Worm (Caenorhabditis elegans) whole organism, young adult: Measurements from ENCODE around the gene B0273.115.
A peak's percentile ranks its signal among the peaks of the same experiment; 100 is the strongest.

Experiments used
- B0019.2 ChIP-seq: fragments of 200-800 bp; sonication (Bioruptor generic); conservative IDR thresholded peaks from 2 replicates; pipeline ENCODE4 v1.3.6; 2022; ENCODE audit warnings: missing genetic modification reagents, missing genetic modification characterization, missing compliant biosample characterization
- B0336.3 ChIP-seq: fragments of 200-800 bp; sonication (Bioruptor generic); IDR thresholded peaks from 2 replicates; pipeline ENCODE4 v1.3.6; 2022; ENCODE audit warnings: missing genetic modification characterization, missing compliant biosample characterization
- C17E4.6 ChIP-seq: fragments of 200-800 bp; sonication (Bioruptor generic); IDR thresholded peaks from 2 replicates; pipeline ENCODE4 v1.3.6; 2022; ENCODE audit warnings: missing genetic modification reagents, missing genetic modification characterization, missing compliant biosample characterization
- D2030.7 ChIP-seq: fragments of 200-800 bp; sonication (Bioruptor generic); IDR thresholded peaks from 2 replicates; pipeline ENCODE4 v1.3.6; 2022; ENCODE audit warnings: missing genetic modification reagents, missing genetic modification characterization, missing compliant biosample characterization
- F10E7.11 ChIP-seq: sonication (generic microtip); optimal IDR thresholded peaks from 2 replicates; lab custom pipeline; 2017; ENCODE audit warnings: mild to moderate bottlenecking, missing genetic modification characterization, moderate library complexity, missing compliant biosample characterization
- F22D6.2 ChIP-seq: sonication (generic microtip); optimal IDR thresholded peaks from 2 replicates; lab custom pipeline; 2016; ENCODE audit warnings: mild to moderate bottlenecking, missing genetic modification characterization, missing compliant biosample characterization
- F33H1.4 ChIP-seq: fragments of 200-800 bp; sonication (Bioruptor generic); IDR thresholded peaks from 2 replicates; pipeline ENCODE4 v1.3.6; 2022; ENCODE audit warnings: missing genetic modification reagents, missing genetic modification characterization, missing compliant biosample characterization
- F37B4.10 ChIP-seq: fragments of 200-800 bp; sonication (Bioruptor generic); IDR thresholded peaks from 2 replicates; pipeline ENCODE4 v1.3.6; 2022; ENCODE audit warnings: missing genetic modification characterization, missing compliant biosample characterization
- F49E8.2 ChIP-seq: sonication (generic microtip); optimal IDR thresholded peaks from 3 replicates; lab custom pipeline; 2017; ENCODE audit warnings: missing genetic modification characterization, mild to moderate bottlenecking, missing compliant biosample characterization, antibody characterized with exemption, moderate library complexity; ENCODE audit not compliant: insufficient read depth
- F55B11.4 ChIP-seq: sonication (generic microtip); optimal IDR thresholded peaks from 2 replicates; lab custom pipeline; 2016; ENCODE audit warnings: missing compliant biosample characterization, missing genetic modification characterization, borderline replicate concordance; ENCODE audit not compliant: insufficient read depth
- K11D2.4 ChIP-seq: fragments of 200-800 bp; sonication (Bioruptor generic); IDR thresholded peaks from 2 replicates; pipeline ENCODE4 v1.3.6; 2022; ENCODE audit warnings: missing genetic modification reagents, missing genetic modification characterization, missing compliant biosample characterization
- K12H6.12 ChIP-seq: fragments of 200-800 bp; sonication (Bioruptor generic); optimal IDR thresholded peaks from 2 replicates; lab custom pipeline; 2018; ENCODE audit warnings: mild to moderate bottlenecking, missing genetic modification characterization, missing compliant biosample characterization
- T07F8.4 ChIP-seq: sonication (generic microtip); optimal IDR thresholded peaks from 2 replicates; lab custom pipeline; 2016; ENCODE audit warnings: mild to moderate bottlenecking, missing genetic modification characterization, moderate library complexity, missing compliant biosample characterization
- Y53F4B.3 ChIP-seq: fragments of 200-800 bp; sonication (Bioruptor generic); IDR thresholded peaks from 2 replicates; pipeline ENCODE4 v1.3.6; 2022; ENCODE audit warnings: missing genetic modification reagents, missing genetic modification characterization, missing compliant biosample characterization
- Y53G8AR.9 ChIP-seq: fragments of 200-800 bp; sonication (Bioruptor generic); conservative IDR thresholded peaks from 2 replicates; pipeline ENCODE4 v1.3.6; 2022; ENCODE audit warnings: missing genetic modification reagents, missing genetic modification characterization, missing compliant biosample characterization
- Y79H2A.3 ChIP-seq: fragments of 200-800 bp; sonication (Bioruptor generic); conservative IDR thresholded peaks from 2 replicates; pipeline ENCODE4 v1.3.6; 2022; ENCODE audit warnings: missing genetic modification reagents, missing genetic modification characterization, missing compliant biosample characterization
- ama-1 ChIP-seq, 3 experiments: fragments of 150-350 bp in 1 of 3; sonication (generic microtip) in 2 of 3; optimal IDR thresholded peaks; 2 replicates each; lab custom pipeline; 2014 to 2018; ENCODE audit warnings: missing biosample characterization in 2 of 3, missing genetic modification characterization in 2 of 3, missing genetic modification reagents in 2 of 3
- aptf-3 ChIP-seq: fragments of 200-800 bp; sonication (Bioruptor generic); IDR thresholded peaks from 2 replicates; pipeline ENCODE4 v1.3.6; 2022; ENCODE audit warnings: missing genetic modification characterization, missing compliant biosample characterization
- attf-3 ChIP-seq: fragments of 200-800 bp; sonication (Bioruptor generic); conservative IDR thresholded peaks from 2 replicates; pipeline ENCODE4 v1.3.6; 2022; ENCODE audit warnings: missing genetic modification reagents, missing genetic modification characterization, missing compliant biosample characterization
- ceh-40 ChIP-seq: fragments of 200-800 bp; sonication (Bioruptor generic); IDR thresholded peaks from 2 replicates; pipeline ENCODE4 v1.3.6; 2022; ENCODE audit warnings: missing genetic modification characterization, missing compliant biosample characterization
- ceh-58 ChIP-seq: fragments of 200-800 bp; sonication (Bioruptor generic); IDR thresholded peaks from 2 replicates; pipeline ENCODE4 v1.3.6; 2022; ENCODE audit warnings: missing genetic modification characterization, missing compliant biosample characterization
- ceh-91 ChIP-seq: fragments of 200-800 bp; sonication (Bioruptor generic); IDR thresholded peaks from 2 replicates; pipeline ENCODE4 v1.3.6; 2022; ENCODE audit warnings: missing genetic modification reagents, missing genetic modification characterization, missing compliant biosample characterization
- dox-1 ChIP-seq: fragments of 200-800 bp; sonication (Bioruptor generic); IDR thresholded peaks from 2 replicates; pipeline ENCODE4 v1.3.6; 2022; ENCODE audit warnings: missing genetic modification reagents, missing genetic modification characterization, missing compliant biosample characterization
- dpff-1 ChIP-seq: sonication (generic microtip); optimal IDR thresholded peaks from 2 replicates; lab custom pipeline; 2017; ENCODE audit warnings: mild to moderate bottlenecking, missing genetic modification characterization, missing compliant biosample characterization
- egrh-3 ChIP-seq: fragments of 200-800 bp; sonication (Bioruptor generic); IDR thresholded peaks from 2 replicates; pipeline ENCODE4 v1.3.6; 2022; ENCODE audit warnings: missing genetic modification reagents, missing genetic modification characterization, missing compliant biosample characterization
- hlh-12 ChIP-seq: sonication (generic microtip); optimal IDR thresholded peaks from 2 replicates; lab custom pipeline; 2016; ENCODE audit warnings: missing genetic modification characterization, missing compliant biosample characterization
- hlh-26 ChIP-seq: fragments of 200-800 bp; sonication (Bioruptor generic); conservative IDR thresholded peaks from 2 replicates; pipeline ENCODE4 v1.3.6; 2022; ENCODE audit warnings: missing genetic modification reagents, missing genetic modification characterization, missing compliant biosample characterization
- hmg-1.2 ChIP-seq: fragments of 200-800 bp; sonication (Bioruptor generic); IDR thresholded peaks from 2 replicates; pipeline ENCODE4 v1.3.6; 2022; ENCODE audit warnings: missing genetic modification reagents, missing genetic modification characterization, missing compliant biosample characterization
- hmg-20 ChIP-seq: fragments of 200-800 bp; sonication (Bioruptor generic); IDR thresholded peaks from 2 replicates; pipeline ENCODE4 v1.3.6; 2022; ENCODE audit warnings: missing genetic modification reagents, missing genetic modification characterization, missing compliant biosample characterization
- hsf-1 ChIP-seq: fragments of 200-800 bp; sonication (Bioruptor generic); IDR thresholded peaks from 2 replicates; pipeline ENCODE4 v1.3.6; 2022; ENCODE audit warnings: missing genetic modification reagents, missing genetic modification characterization, missing compliant biosample characterization
- lin-26 ChIP-seq: fragments of 200-800 bp; sonication (Bioruptor generic); IDR thresholded peaks from 2 replicates; pipeline ENCODE4 v1.3.6; 2022; ENCODE audit warnings: missing genetic modification reagents, missing genetic modification characterization, missing compliant biosample characterization
- lin-40 ChIP-seq: sonication (generic microtip); optimal IDR thresholded peaks from 2 replicates; lab custom pipeline; 2016; ENCODE audit warnings: missing genetic modification characterization, mild to moderate bottlenecking, missing compliant biosample characterization, missing genotype, missing genetic modification reagents
- madf-3 ChIP-seq: fragments of 200-800 bp; sonication (Bioruptor generic); IDR thresholded peaks from 2 replicates; pipeline ENCODE4 v1.3.6; 2022; ENCODE audit warnings: missing genetic modification reagents, missing genetic modification characterization, missing compliant biosample characterization
- madf-8 ChIP-seq: fragments of 200-800 bp; sonication (Bioruptor generic); conservative IDR thresholded peaks from 2 replicates; pipeline ENCODE4 v1.3.6; 2022; ENCODE audit warnings: missing genetic modification reagents, missing genetic modification characterization, missing compliant biosample characterization
- nhr-120 ChIP-seq: fragments of 200-800 bp; sonication (Bioruptor generic); IDR thresholded peaks from 2 replicates; pipeline ENCODE4 v1.3.6; 2022; ENCODE audit warnings: missing genetic modification characterization, missing compliant biosample characterization
- nhr-90 ChIP-seq: sonication (generic microtip); optimal IDR thresholded peaks from 2 replicates; lab custom pipeline; 2016; ENCODE audit warnings: missing genotype, mild to moderate bottlenecking, missing genetic modification characterization, missing compliant biosample characterization
- pha-4 ChIP-seq: fragments of 150-350 bp; sonication (generic microtip); optimal IDR thresholded peaks from 2 replicates; lab custom pipeline; 2014; ENCODE audit warnings: missing biosample characterization, missing genetic modification reagents, missing genetic modification characterization
- rcor-1 ChIP-seq: fragments of 200-800 bp; sonication (Bioruptor generic); IDR thresholded peaks from 2 replicates; pipeline ENCODE4 v1.3.6; 2022; ENCODE audit warnings: missing genetic modification reagents, missing genetic modification characterization, missing compliant biosample characterization
- rec-8 ChIP-seq, 2 experiments: sonication (generic microtip); optimal IDR thresholded peaks; 2 replicates each; lab custom pipeline; 2016; ENCODE audit warnings: mild to moderate bottlenecking in 2 of 2, missing genetic modification characterization in 2 of 2, missing genetic modification reagents in 2 of 2, missing genotype in 2 of 2, missing biosample characterization in 1 of 2, missing compliant biosample characterization in 1 of 2, moderate library complexity in 1 of 2
- repo-1 ChIP-seq: sonication (generic microtip); optimal IDR thresholded peaks from 2 replicates; lab custom pipeline; 2017; ENCODE audit warnings: mild to moderate bottlenecking, missing genetic modification characterization, missing compliant biosample characterization
- snpc-1.1 ChIP-seq: sonication (generic microtip); optimal IDR thresholded peaks from 2 replicates; lab custom pipeline; 2017; ENCODE audit warnings: missing genetic modification characterization, mild to moderate bottlenecking, missing compliant biosample characterization, antibody characterized with exemption, moderate library complexity, missing genotype, missing genetic modification reagents; ENCODE audit not compliant: insufficient read depth
- snpc-3.4 ChIP-seq: sonication (generic microtip); optimal IDR thresholded peaks from 2 replicates; lab custom pipeline; 2017; ENCODE audit warnings: missing genetic modification characterization, mild to moderate bottlenecking, missing compliant biosample characterization, antibody characterized with exemption, moderate library complexity, missing genotype, missing genetic modification reagents
- snpc-4 ChIP-seq, 5 experiments: fragments of 150-350 bp in 1 of 5; sonication (generic microtip) in 4 of 5; optimal IDR thresholded peaks; 2 replicates each; lab custom pipeline; 2014 to 2018; ENCODE audit warnings: missing genetic modification characterization in 5 of 5, missing biosample characterization in 3 of 5, antibody characterized with exemption in 2 of 5, mild to moderate bottlenecking in 2 of 5, missing compliant biosample characterization in 2 of 5, missing genotype in 2 of 5, moderate library complexity in 2 of 5, missing genetic modification reagents in 1 of 5
- tbp1 ChIP-seq: fragments of 200-800 bp; sonication (Bioruptor generic); optimal IDR thresholded peaks from 2 replicates; lab custom pipeline; 2018; ENCODE audit warnings: mild to moderate bottlenecking, missing genetic modification characterization, missing compliant biosample characterization
- unc-130 ChIP-seq: sonication (generic microtip); optimal IDR thresholded peaks from 2 replicates; lab custom pipeline; 2016; ENCODE audit warnings: missing genetic modification reagents, missing genetic modification characterization, missing compliant biosample characterization
- ztf-26 ChIP-seq: sonication (generic microtip); optimal IDR thresholded peaks from 2 replicates; lab custom pipeline; 2017; ENCODE audit warnings: missing genetic modification characterization, missing compliant biosample characterization
- ztf-28 ChIP-seq: fragments of 200-800 bp; sonication (Bioruptor generic); IDR thresholded peaks from 2 replicates; pipeline ENCODE4 v1.3.6; 2022; ENCODE audit warnings: missing genetic modification reagents, missing genetic modification characterization, missing compliant biosample characterization

The B0273.115 gene

ce11 chrIV:5473098-5473497 is 17.9 kb downstream of the B0273.115 start (continued):
- TF ChIP-seq Y53G8AR.9 (GFP tag; lab: Robert Waterston, UW) (peak; percentile 74; the same call in 1 of the 2 replicates), snpc-3.4 (peak; percentile 2), unc-130 (GFP tag; lab: Kevin White, UChicago) (peak; percentile 12), F49E8.2 (tag; lab: Kevin White, UChicago) (peak; percentile 57), rcor-1 (GFP tag; lab: Robert Waterston, UW) (peak; percentile 23; the same call in 1 of the 2 replicates), madf-8 (GFP tag; lab: Robert Waterston, UW) (0 out of 2 replicates have a peak, but pooled peaks have one; percentile 30), egrh-3 (GFP tag; lab: Robert Waterston, UW) (no peak), attf-3 (GFP tag; lab: Robert Waterston, UW) (no peak), C17E4.6 (peak; percentile 67; the same call in 1 of the 2 replicates), ztf-28 (GFP tag; lab: Robert Waterston, UW) (no peak), dpff-1 (tag; lab: Kevin White, UChicago) (no peak), tbp1 (peak; percentile 31), madf-3 (GFP tag; lab: Robert Waterston, UW) (no peak), F10E7.11 (tag; lab: Kevin White, UChicago) (no peak), ceh-91 (GFP tag; lab: Robert Waterston, UW) (0 out of 2 replicates have a peak, but pooled peaks have one; percentile 20), K11D2.4 (GFP tag; lab: Robert Waterston, UW) (no peak), ama-1 (optimal IDR thresholded peaks at IDR 0.05; lab: Kevin White, UChicago) (no peak), ama-1 (GFP tag; optimal IDR thresholded peaks at IDR 0.05; lab: Kevin White, UChicago) (peak in 1 of 2 experiments; percentile 64), dox-1 (GFP tag; lab: Robert Waterston, UW) (no peak; the same call in 1 of the 2 replicates), hlh-26 (GFP tag; lab: Robert Waterston, UW) (no peak), hlh-12 (tag; lab: Kevin White, UChicago) (no peak), lin-40 (tag; lab: Kevin White, UChicago) (no peak), F37B4.10 (no peak), ceh-40 (GFP tag; lab: Robert Waterston, UW) (no peak), Y79H2A.3 (peak; percentile 53; the same call in 1 of the 2 replicates), T07F8.4 (tag; lab: Kevin White, UChicago) (no peak), repo-1 (tag; lab: Kevin White, UChicago) (no peak), F55B11.4 (no peak), pha-4 (tag; lab: Kevin White, UChicago) (no peak), rec-8 (tag; optimal IDR thresholded peaks at IDR 0.05; lab: Kevin White, UChicago) (no peak), ztf-26 (no peak), Y53F4B.3 (GFP tag; lab: Robert Waterston, UW) (no peak), nhr-90 (tag; lab: Kevin White, UChicago) (no peak), B0019.2 (GFP tag; lab: Robert Waterston, UW) (no peak), hmg-1.2 (peak; percentile 43), hmg-20 (GFP tag; lab: Robert Waterston, UW) (no peak; the same call in 1 of the 2 replicates), aptf-3 (GFP tag; lab: Robert Waterston, UW) (no peak), ceh-58 (no peak), F22D6.2 (tag; lab: Kevin White, UChicago) (no peak), snpc-4 (GFP tag; optimal IDR thresholded peaks at IDR 0.05; lab: Kevin White, UChicago) (peak; percentile 34), snpc-4 (tag; optimal IDR thresholded peaks at IDR 0.05; lab: Kevin White, UChicago) (peak in 3 of 4 experiments; percentile 19 to 86 (median 74)), K12H6.12 (tag; lab: Kevin White, UChicago) (no peak), B0336.3 (0 out of 2 replicates have a peak, but pooled peaks have one; percentile 32), D2030.7 (GFP tag; lab: Robert Waterston, UW) (peak; percentile 55; the same call in 1 of the 2 replicates), hsf-1 (GFP tag; lab: Robert Waterston, UW) (peak; percentile 25; the same call in 1 of the 2 replicates), nhr-120 (GFP tag; lab: Robert Waterston, UW) (no peak), lin-26 (GFP tag; lab: Robert Waterston, UW) (no peak), snpc-1.1 (tag; lab: Kevin White, UChicago) (peak; percentile 28), F33H1.4 (GFP tag; lab: Robert Waterston, UW) (peak; percentile 55)
